Worm (Caenorhabditis elegans): Measurements from ENCODE around the gene srh-118.

The srh-118 gene

ce11 chrV:17508493-17508892 lies 12.5 kb upstream of the srh-118 start, which contains the start of gene srw-32:
srw-32 (plus strand) TSS chrV:17508793.
- TF ChIP-seq nhr-237 (tag; optimal IDR thresholded peaks at IDR 0.05) (no peak), nhr-2 (tag; optimal IDR thresholded peaks at IDR 0.05) (no peak), bed-3 (GFP tag; optimal IDR thresholded peaks at IDR 0.05) (no peak), unc-62 (GFP tag; optimal IDR thresholded peaks at IDR 0.05) (no peak), nhr-76 (tag; optimal IDR thresholded peaks at IDR 0.05) (no peak), ztf-11 (tag; optimal IDR thresholded peaks at IDR 0.05) (no peak), ceh-83 (GFP tag; optimal IDR thresholded peaks at IDR 0.05) (no peak), mep-1 (tag; optimal IDR thresholded peaks at IDR 0.05) (no peak), elt-3 (tag; optimal IDR thresholded peaks at IDR 0.05) (no peak), drap-1 (GFP tag; optimal IDR thresholded peaks at IDR 0.05) (no peak), zip-8 (tag; optimal IDR thresholded peaks at IDR 0.05) (no peak), lin-13 (tag; optimal IDR thresholded peaks at IDR 0.05) (no peak), mab-5 (tag; optimal IDR thresholded peaks at IDR 0.05) (no peak), ceh-39 (tag; optimal IDR thresholded peaks at IDR 0.05) (no peak), flh-1 (GFP tag; optimal IDR thresholded peaks at IDR 0.05) (no peak), pha-4 (tag; optimal IDR thresholded peaks at IDR 0.05) (no peak), blmp-1 (tag; optimal IDR thresholded peaks at IDR 0.05) (no peak), mls-2 (tag; optimal IDR thresholded peaks at IDR 0.05) (no peak), M03D4.4 (tag; optimal IDR thresholded peaks at IDR 0.05) (no peak), lsy-2 (tag; optimal IDR thresholded peaks at IDR 0.05) (no peak)

- TF ChIP-seq ceh-39 (tag; optimal IDR thresholded peaks at IDR 0.05) (no peak), sptf-1 (tag; optimal IDR thresholded peaks at IDR 0.05) (no peak), unc-39 (tag; optimal IDR thresholded peaks at IDR 0.05) (no peak), ces-1 (GFP tag; optimal IDR thresholded peaks at IDR 0.05) (no peak), hlh-1 (tag; optimal IDR thresholded peaks at IDR 0.05) (no peak), zip-8 (tag; optimal IDR thresholded peaks at IDR 0.05) (no peak), elt-1 (tag; optimal IDR thresholded peaks at IDR 0.05; ENCODE audit: borderline replicate concordance, insufficient read depth) (no peak), ceh-83 (GFP tag; optimal IDR thresholded peaks at IDR 0.05) (no peak), nhr-237 (tag; optimal IDR thresholded peaks at IDR 0.05) (no peak), lin-13 (tag; optimal IDR thresholded peaks at IDR 0.05) (no peak), mls-2 (tag; optimal IDR thresholded peaks at IDR 0.05) (no peak), pha-4 (tag; optimal IDR thresholded peaks at IDR 0.05) (no peak), unc-120 (tag; optimal IDR thresholded peaks at IDR 0.05; ENCODE audit: poor library complexity, severe bottlenecking) (no peak), lsy-2 (tag; optimal IDR thresholded peaks at IDR 0.05) (no peak)
Observed at ce11 chrV:17506289-17506688, 10.3 kb upstream of the srh-118 start, which contains the start of gene srw-31. srw-31 (plus strand) TSS chrV:17506589.

ce11 chrV:17500055-17500454 lies 4.1 kb upstream of the srh-118 start:
- TF ChIP-seq sem-2 (GFP tag; optimal IDR thresholded peaks at IDR 0.05), result no peak
- TF ChIP-seq hlh-1 (tag; optimal IDR thresholded peaks at IDR 0.05), result no peak
- no peak for TF ChIP-seq lin-13 (tag; optimal IDR thresholded peaks at IDR 0.05)

ce11 chrV:17493732-17494131 lies 2.2 kb downstream of the srh-118 start, which contains the start of gene fbxa-102:
fbxa-102 (minus strand) TSS chrV:17493832.
- no peak for TF ChIP-seq pha-4 (tag; optimal IDR thresholded peaks at IDR 0.05)
- TF ChIP-seq zip-8 (tag; optimal IDR thresholded peaks at IDR 0.05), result no peak
- no peak for TF ChIP-seq mab-5 (tag; optimal IDR thresholded peaks at IDR 0.05)
- TF ChIP-seq ceh-43 (GFP tag; optimal IDR thresholded peaks at IDR 0.05), result no peak
- no peak for TF ChIP-seq tbx-8 (GFP tag; optimal IDR thresholded peaks at IDR 0.05)

ce11 chrV:17486034-17486433 lies 9.9 kb downstream of the srh-118 start, which contains the start of gene scl-24:
scl-24 (plus strand) TSS chrV:17486334.
- no peak for TF ChIP-seq cnd-1 (tag; optimal IDR thresholded peaks at IDR 0.05)
- no peak for TF ChIP-seq mab-5 (tag; optimal IDR thresholded peaks at IDR 0.05)
- TF ChIP-seq ces-1 (GFP tag; optimal IDR thresholded peaks at IDR 0.05), result no peak
- TF ChIP-seq sptf-1 (tag; optimal IDR thresholded peaks at IDR 0.05), result no peak

ce11 chrV:17485078-17485477 lies 10.9 kb downstream of the srh-118 start, which contains the start of gene srh-111:
srh-111 (minus strand) TSS chrV:17485178.
- no peak for TF ChIP-seq nhr-28 (tag; optimal IDR thresholded peaks at IDR 0.05)
- TF ChIP-seq flh-1 (GFP tag; optimal IDR thresholded peaks at IDR 0.05), result no peak
- TF ChIP-seq mep-1 (tag; optimal IDR thresholded peaks at IDR 0.05), result no peak
- TF ChIP-seq sptf-1 (tag; optimal IDR thresholded peaks at IDR 0.05), result no peak
- TF ChIP-seq cnd-1 (tag; optimal IDR thresholded peaks at IDR 0.05), result no peak

Measured in whole organism, mixed stage, embryonic.